Fruit fly (Drosophila melanogaster): ENCODE data around the gene CG4836.
A peak's percentile ranks its signal among the peaks of the same experiment; 100 is the strongest.

The CG4836 gene

dm6 chr3R:20021152-20021769 is 7.6 kb downstream of the CG4836 start, which contains the start of the genes PIG-L and psidin (continued):
- TF ChIP-seq Poxn (GFP tag; IDR thresholded peaks at IDR 0.05) (no peak), stwl (tag; optimal IDR thresholded peaks at IDR 0.05) (peak; percentile 38), CG3407 (GFP tag; optimal IDR thresholded peaks at IDR 0.05) (peak; percentile 63), zfh2 (GFP tag; optimal IDR thresholded peaks at IDR 0.05) (peak; percentile 81), grau (tag; optimal IDR thresholded peaks at IDR 0.05) (peak; percentile 93), CG3995 (GFP tag; optimal IDR thresholded peaks at IDR 0.05) (peak; percentile 96), gsb (GFP tag; IDR thresholded peaks at IDR 0.05) (peak; percentile 27; the same call in 1 of the 2 replicates), CG6854 (GFP tag; optimal IDR thresholded peaks at IDR 0.05) (no peak), chinmo (GFP tag; IDR thresholded peaks at IDR 0.05; ENCODE audit: partially characterized antibody) (0 out of 4 replicates have a peak, but pooled peaks have one; percentile 61), onecut (GFP tag; IDR thresholded peaks at IDR 0.05) (peak; percentile 43; the same call in 1 of the 2 replicates), CG2875 (GFP tag; optimal IDR thresholded peaks at IDR 0.05) (peak; percentile 31), chif (GFP tag; optimal IDR thresholded peaks at IDR 0.05) (peak; percentile 74 to 86), gsb-n (tag; optimal IDR thresholded peaks at IDR 0.05) (no peak), CG4404 (GFP tag; IDR thresholded peaks at IDR 0.05) (peak; percentile 64), az2 (GFP tag; optimal IDR thresholded peaks at IDR 0.05) (peak; percentile 88), CG17568 (GFP tag; optimal IDR thresholded peaks at IDR 0.05) (no peak), CG18599 (GFP tag; optimal IDR thresholded peaks at IDR 0.05) (peak; percentile 64), Nf-YA (GFP tag; IDR thresholded peaks at IDR 0.05) (no peak), nerfin-1 (tag; optimal IDR thresholded peaks at IDR 0.05) (peak; percentile 85), CG4854 (GFP tag; optimal IDR thresholded peaks at IDR 0.05) (peak; percentile 78), odd (GFP tag; optimal IDR thresholded peaks at IDR 0.05) (peak; percentile 74), pfk (GFP tag; optimal IDR thresholded peaks at IDR 0.05) (no peak), cg (GFP tag; optimal IDR thresholded peaks at IDR 0.05) (no peak), Mes4 (GFP tag; optimal IDR thresholded peaks at IDR 0.05) (peak; percentile 72), phol (tag; optimal IDR thresholded peaks at IDR 0.05) (peak; percentile 84), tna (GFP tag; IDR thresholded peaks at IDR 0.05; ENCODE audit: partially characterized antibody) (peak; percentile 78), CG17385 (GFP tag; optimal IDR thresholded peaks at IDR 0.05) (peak; percentile 78), ind (GFP tag; optimal IDR thresholded peaks at IDR 0.05) (peak; percentile 84), yki (optimal IDR thresholded peaks at IDR 0.05) (no peak), Awh (GFP tag; IDR thresholded peaks at IDR 0.05) (0 out of 2 replicates have a peak, but pooled peaks have one; percentile 21), sob (GFP tag; IDR thresholded peaks at IDR 0.05) (peak; percentile 72), CG12299 (tag; optimal IDR thresholded peaks at IDR 0.05) (peak; percentile 73), CG10321 (GFP tag; IDR thresholded peaks at IDR 0.05) (0 out of 2 replicates have a peak, but pooled peaks have one; percentile 45), fu2 (GFP tag; optimal IDR thresholded peaks at IDR 0.05) (peak; percentile 84), cato (GFP tag; optimal IDR thresholded peaks at IDR 0.05; ENCODE audit: borderline replicate concordance) (peak; percentile 76), sd (tag; optimal IDR thresholded peaks at IDR 0.05) (peak; percentile 83), jumu (GFP tag; optimal IDR thresholded peaks at IDR 0.05) (peak; percentile 57), Lim3 (GFP tag; IDR thresholded peaks at IDR 0.05) (no peak), eyg (GFP tag; optimal IDR thresholded peaks at IDR 0.05) (no peak), Eip74EF (GFP tag; optimal IDR thresholded peaks at IDR 0.05) (no peak), CG14050 (GFP tag; IDR thresholded peaks at IDR 0.05) (no peak; the same call in 1 of the 3 replicates), lola (GFP tag; optimal IDR thresholded peaks at IDR 0.05) (peak in 1 of 3 experiments; percentile 93), Hmr (GFP tag; optimal IDR thresholded peaks at IDR 0.05) (peak; percentile 82), pum (GFP tag; optimal IDR thresholded peaks at IDR 0.05) (peak; percentile 72), Tbp (GFP tag; optimal IDR thresholded peaks at IDR 0.05) (no peak), CG12071 (GFP tag; optimal IDR thresholded peaks at IDR 0.05) (no peak), fd102C (GFP tag; optimal IDR thresholded peaks at IDR 0.05) (no peak), slbo (GFP tag; IDR thresholded peaks at IDR 0.05) (peak; percentile 80), Hr51 (GFP tag; optimal IDR thresholded peaks at IDR 0.05) (peak; percentile 77 to 91)
